Worm (Caenorhabditis elegans): ENCODE data around the gene F48G7.10.

DNA sequence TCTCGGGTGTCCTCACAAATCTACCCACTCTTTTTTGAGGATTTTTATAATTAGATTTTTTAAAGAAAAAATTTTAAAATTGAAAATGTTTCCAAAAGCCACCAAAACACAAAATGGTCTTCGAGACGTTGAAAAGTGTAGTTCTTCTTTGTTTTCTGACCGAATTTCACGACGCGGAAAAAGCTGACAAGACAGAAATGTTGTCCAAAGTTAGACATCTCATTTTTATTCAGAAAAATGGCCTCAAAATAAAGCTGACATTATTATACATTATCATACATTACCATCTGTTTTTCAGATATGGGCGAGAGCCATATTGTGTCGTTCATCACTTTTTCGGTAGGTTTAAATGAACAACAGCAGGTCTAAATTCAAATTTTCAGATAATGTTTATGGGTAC is 44.9 kb upstream of the F48G7.10 start, which contains the start of gene srx-22:
- TF ChIP-seq nhr-11 (tag; optimal IDR thresholded peaks at IDR 0.05), result no peak
- TF ChIP-seq ama-1 (optimal IDR thresholded peaks at IDR 0.05), result no peak
- no peak for TF ChIP-seq ceh-18 (tag; optimal IDR thresholded peaks at IDR 0.05)
- TF ChIP-seq tbx-2 (tag; optimal IDR thresholded peaks at IDR 0.05), result no peak
- no peak for TF ChIP-seq fkh-6 (tag; optimal IDR thresholded peaks at IDR 0.05)
- TF ChIP-seq pha-4 (tag; optimal IDR thresholded peaks at IDR 0.05), result no peak
- TF ChIP-seq ceh-24 (tag; optimal IDR thresholded peaks at IDR 0.05), result no peak
